Fruit fly (Drosophila melanogaster): ENCODE data around the gene CG43322.
A peak's percentile ranks its signal among the peaks of the same experiment; 100 is the strongest.

CG43322 gene

dm6 chr2L:7009807-7010470 lies 3.3 kb upstream of the CG43322 start, which contains the start of gene uif:
uif (minus strand) TSS chr2L:7010359.
- TF ChIP-seq h (optimal IDR thresholded peaks at IDR 0.05) (no peak), Myc (optimal IDR thresholded peaks at IDR 0.05) (no peak), Sin3A (optimal IDR thresholded peaks at IDR 0.05) (no peak)

dm6 chr2L:7010513-7010912 lies 2.7 kb upstream of the CG43322 start:
- TF ChIP-seq Myc (optimal IDR thresholded peaks at IDR 0.05): no peak

- TF ChIP-seq ttk (optimal IDR thresholded peaks at IDR 0.05): no peak
- no peak for TF ChIP-seq Sin3A (optimal IDR thresholded peaks at IDR 0.05)
- no peak for TF ChIP-seq Myc (optimal IDR thresholded peaks at IDR 0.05)
- TF ChIP-seq insv (optimal IDR thresholded peaks at IDR 0.05): no peak
- TF ChIP-seq psq (optimal IDR thresholded peaks at IDR 0.05): no peak
- TF ChIP-seq h (optimal IDR thresholded peaks at IDR 0.05): no peak
Observed at dm6 chr2L:7011962-7012361, 1.2 kb upstream of the CG43322 start, which contains the start of gene CG43321. CG43321 (plus strand) TSS chr2L:7012262.

dm6 chr2L:7021382-7021781 lies 8.2 kb downstream of the CG43322 start, which contains the start of gene Pcp:
Pcp (plus strand) TSS chr2L:7021682.
- TF ChIP-seq Myc (optimal IDR thresholded peaks at IDR 0.05) (no peak), Sin3A (optimal IDR thresholded peaks at IDR 0.05) (no peak), ttk (optimal IDR thresholded peaks at IDR 0.05) (no peak), h (optimal IDR thresholded peaks at IDR 0.05) (no peak), psq (optimal IDR thresholded peaks at IDR 0.05) (no peak)

dm6 chr2L:7023614-7024259 lies 10.5 kb downstream of the CG43322 start, which contains the start of gene Gart:
Gart (minus strand) TSS chr2L:7023898.
- TF ChIP-seq Sin3A (optimal IDR thresholded peaks at IDR 0.05) (no peak), h (optimal IDR thresholded peaks at IDR 0.05) (no peak), psq (optimal IDR thresholded peaks at IDR 0.05) (no peak), Myc (optimal IDR thresholded peaks at IDR 0.05) (no peak), ttk (optimal IDR thresholded peaks at IDR 0.05) (no peak), insv (optimal IDR thresholded peaks at IDR 0.05) (no peak)

- TF ChIP-seq h (optimal IDR thresholded peaks at IDR 0.05) (no peak), psq (optimal IDR thresholded peaks at IDR 0.05) (no peak), insv (optimal IDR thresholded peaks at IDR 0.05) (no peak), Sin3A (optimal IDR thresholded peaks at IDR 0.05) (no peak), Myc (optimal IDR thresholded peaks at IDR 0.05) (no peak), ttk (optimal IDR thresholded peaks at IDR 0.05) (no peak)
Observed at dm6 chr2L:7025247-7025646, 12.1 kb downstream of the CG43322 start.

- TF ChIP-seq Sin3A (optimal IDR thresholded peaks at IDR 0.05) (no peak), ttk (optimal IDR thresholded peaks at IDR 0.05) (no peak), insv (optimal IDR thresholded peaks at IDR 0.05) (no peak), Myc (optimal IDR thresholded peaks at IDR 0.05) (no peak), psq (optimal IDR thresholded peaks at IDR 0.05) (no peak), h (optimal IDR thresholded peaks at IDR 0.05) (no peak)
Observed at dm6 chr2L:7026308-7026707, 13.1 kb downstream of the CG43322 start.

- TF ChIP-seq Sin3A (optimal IDR thresholded peaks at IDR 0.05) (no peak), ttk (optimal IDR thresholded peaks at IDR 0.05) (no peak), psq (optimal IDR thresholded peaks at IDR 0.05) (no peak), insv (optimal IDR thresholded peaks at IDR 0.05) (no peak), Myc (optimal IDR thresholded peaks at IDR 0.05) (no peak), h (optimal IDR thresholded peaks at IDR 0.05) (no peak)
Observed at dm6 chr2L:7026988-7027908, 14.1 kb downstream of the CG43322 start, which contains the start of the genes CG31908 and MME1. CG31908 (minus strand) TSS chr2L:7027389. MME1 (plus strand) TSS chr2L:7027526.

dm6 chr2L:7028440-7028839 lies 15.2 kb downstream of the CG43322 start:
- TF ChIP-seq insv (optimal IDR thresholded peaks at IDR 0.05) (no peak), ttk (optimal IDR thresholded peaks at IDR 0.05) (no peak), h (optimal IDR thresholded peaks at IDR 0.05) (no peak), Sin3A (optimal IDR thresholded peaks at IDR 0.05) (no peak), psq (optimal IDR thresholded peaks at IDR 0.05) (no peak), Myc (optimal IDR thresholded peaks at IDR 0.05) (no peak)

dm6 chr2L:7028990-7029389 lies 15.8 kb downstream of the CG43322 start:
- no peak for TF ChIP-seq Sin3A (optimal IDR thresholded peaks at IDR 0.05)
- peak; percentile 92 for TF ChIP-seq insv (optimal IDR thresholded peaks at IDR 0.05)
- no peak for TF ChIP-seq Myc (optimal IDR thresholded peaks at IDR 0.05)

- TF ChIP-seq ttk (optimal IDR thresholded peaks at IDR 0.05) (no peak), psq (optimal IDR thresholded peaks at IDR 0.05) (no peak), Sin3A (optimal IDR thresholded peaks at IDR 0.05) (no peak), insv (optimal IDR thresholded peaks at IDR 0.05) (no peak), Myc (optimal IDR thresholded peaks at IDR 0.05) (no peak), h (optimal IDR thresholded peaks at IDR 0.05) (no peak)
Observed at dm6 chr2L:7032517-7032951, 19.3 kb downstream of the CG43322 start, which contains the start of the genes Rab30 and Caper. Rab30 (minus strand) TSS chr2L:7032606. Caper (plus strand) TSS chr2L:7032721.
